Worm (Caenorhabditis elegans): ENCODE measurements around the gene unc-32.

The unc-32 gene

DNA sequence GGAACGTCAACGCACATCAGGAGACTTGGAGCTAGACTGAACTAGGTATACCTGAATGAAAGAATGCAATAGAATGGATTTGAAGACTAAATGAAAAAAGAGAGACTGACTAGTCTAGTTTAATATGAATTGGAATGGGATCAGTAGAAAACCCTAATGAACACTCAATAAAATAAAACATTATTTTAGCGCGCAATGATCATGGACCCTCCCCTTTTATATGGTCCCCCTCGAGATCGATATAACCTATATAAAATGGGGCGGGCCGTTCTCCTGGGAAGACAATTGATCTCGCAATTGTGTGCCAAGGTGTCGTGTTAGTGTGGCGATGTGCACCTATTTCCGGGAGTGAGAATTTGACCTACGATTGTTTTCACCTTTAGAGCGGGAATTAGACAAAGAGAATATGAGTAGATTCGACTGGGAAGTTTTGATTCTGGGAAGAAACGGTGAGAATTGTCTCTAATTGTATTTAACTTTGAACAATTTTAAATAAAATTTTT is 12.5 kb downstream of the unc-32 start, which contains the start of gene cdc-25.3:
TSS of gene cdc-25.3 (minus strand) at position 51 of the 503 bp plus-strand sequence.
- TF ChIP-seq daf-8 (GFP tag; IDR thresholded peaks at IDR 0.05) (no peak), F49E8.2 (tag; optimal IDR thresholded peaks at IDR 0.05; ENCODE audit: borderline replicate concordance) (no peak), snpc-1.2 (GFP tag; IDR thresholded peaks at IDR 0.05) (no peak), tag-97 (GFP tag; IDR thresholded peaks at IDR 0.05) (no peak), ZK337.2 (GFP tag; IDR thresholded peaks at IDR 0.05) (no peak), nhr-11 (tag; optimal IDR thresholded peaks at IDR 0.05) (no peak), ceh-62 (tag; optimal IDR thresholded peaks at IDR 0.05) (no peak), nhr-77 (tag; optimal IDR thresholded peaks at IDR 0.05) (no peak), unc-62 (GFP tag; optimal IDR thresholded peaks at IDR 0.05 in 1 of 2) (no peak), unc-62 (tag; optimal IDR thresholded peaks at IDR 0.05) (no peak), nhr-48 (tag; optimal IDR thresholded peaks at IDR 0.05) (no peak)

DNA sequence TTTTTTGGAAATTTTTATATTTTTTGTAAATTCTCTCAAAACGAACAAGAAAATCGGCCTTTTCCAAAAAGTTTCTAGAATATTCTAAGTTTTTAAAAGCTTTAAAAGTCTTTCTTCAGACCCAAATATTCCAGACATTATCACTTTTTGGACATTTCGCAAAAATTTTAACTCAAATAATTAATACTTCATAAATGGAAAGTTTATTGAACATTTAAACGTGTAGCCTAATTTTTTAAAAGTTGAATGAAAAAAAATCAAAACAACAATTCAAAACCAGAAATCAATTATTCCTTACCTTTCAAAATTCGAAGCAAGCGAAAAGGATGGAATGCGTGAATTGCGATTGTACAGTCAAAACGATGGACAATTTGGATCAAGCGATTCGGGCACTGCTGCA is 14.4 kb downstream of the unc-32 start, which contains the start of gene ZK637.15:
TSS of gene ZK637.15 (plus strand) at position 301 of the 400 bp plus-strand sequence.
- TF ChIP-seq tag-97 (GFP tag; IDR thresholded peaks at IDR 0.05) (no peak), daf-8 (GFP tag; IDR thresholded peaks at IDR 0.05) (no peak), zfp-3 (GFP tag; conservative IDR thresholded peaks at IDR 0.05) (no peak), R02D3.7 (tag; optimal IDR thresholded peaks at IDR 0.05) (no peak), arid-1 (GFP tag; conservative IDR thresholded peaks at IDR 0.05) (no peak), ceh-62 (tag; optimal IDR thresholded peaks at IDR 0.05) (no peak), T20F7.1 (GFP tag; optimal IDR thresholded peaks at IDR 0.05) (no peak), nhr-41 (GFP tag; IDR thresholded peaks at IDR 0.05) (no peak), Y48G9A.11 (GFP tag; IDR thresholded peaks at IDR 0.05) (no peak), mes-2 (tag; optimal IDR thresholded peaks at IDR 0.05; ENCODE audit: poor library complexity, severe bottlenecking) (no peak)

DNA sequence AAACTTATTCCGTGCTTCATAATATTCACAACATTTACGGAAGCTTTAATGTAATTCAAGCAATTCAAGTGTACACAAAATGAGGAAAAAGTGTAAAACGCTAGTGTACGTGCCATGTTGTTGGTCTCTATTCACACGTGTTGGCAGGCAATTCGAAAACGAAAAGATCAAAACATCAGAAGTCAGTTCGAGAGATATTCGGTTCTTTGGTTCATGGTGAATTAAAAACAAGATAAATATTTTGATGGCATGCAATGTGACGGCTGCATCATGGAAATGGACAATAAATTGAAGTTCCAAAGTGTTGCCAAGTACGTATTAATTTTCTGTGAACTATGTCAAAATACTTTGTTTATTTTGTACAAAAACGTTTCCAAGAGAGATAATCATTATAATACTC is 16.6 kb downstream of the unc-32 start:
- TF ChIP-seq nhr-237 (tag; optimal IDR thresholded peaks at IDR 0.05) (no peak), nhr-77 (tag; optimal IDR thresholded peaks at IDR 0.05) (no peak), nhr-11 (tag; optimal IDR thresholded peaks at IDR 0.05) (peak; percentile 1), nhr-10 (tag; optimal IDR thresholded peaks at IDR 0.05) (no peak), T20F7.1 (GFP tag; optimal IDR thresholded peaks at IDR 0.05) (no peak), nhr-25 (tag; optimal IDR thresholded peaks at IDR 0.05; ENCODE audit: borderline replicate concordance, insufficient read depth) (no peak), madf-5 (GFP tag; IDR thresholded peaks at IDR 0.05) (no peak), daf-16 (GFP tag; optimal IDR thresholded peaks at IDR 0.05) (peak in 1 of 2 experiments; percentile 84), daf-16 (tag; optimal IDR thresholded peaks at IDR 0.05) (no peak), F37D6.2 (tag; optimal IDR thresholded peaks at IDR 0.05) (no peak), Y75B8A.6 (GFP tag; IDR thresholded peaks at IDR 0.05) (no peak), daf-19 (GFP tag; conservative IDR thresholded peaks at IDR 0.05) (no peak), lim-7 (GFP tag; IDR thresholded peaks at IDR 0.05) (no peak), aha-1 (tag) (peak; percentile 79), ctbp-1 (GFP tag; IDR thresholded peaks at IDR 0.05) (no peak), dve-1 (tag; optimal IDR thresholded peaks at IDR 0.05; ENCODE audit: insufficient read depth) (no peak), lsy-2 (tag; optimal IDR thresholded peaks at IDR 0.05) (peak in 1 of 2 experiments; percentile 13), zfp-3 (GFP tag; conservative IDR thresholded peaks at IDR 0.05) (0 out of 2 replicates have a peak, but pooled peaks have one; percentile 25), vab-7 (GFP tag; IDR thresholded peaks at IDR 0.05) (no peak), mdl-1 (tag; optimal IDR thresholded peaks at IDR 0.05) (peak in 1 of 2 experiments; percentile 71), unc-62 (GFP tag; optimal IDR thresholded peaks at IDR 0.05 in 1 of 2) (peak in 1 of 2 experiments; percentile 64), unc-62 (tag; optimal IDR thresholded peaks at IDR 0.05) (no peak), zfp-2 (tag; optimal IDR thresholded peaks at IDR 0.05) (no peak), lir-3 (tag; optimal IDR thresholded peaks at IDR 0.05) (no peak), duxl-1 (tag; optimal IDR thresholded peaks at IDR 0.05; ENCODE audit: poor library complexity) (no peak), lin-38 (GFP tag; IDR thresholded peaks at IDR 0.05) (no peak), ceh-28 (tag; optimal IDR thresholded peaks at IDR 0.05) (no peak), set-16 (GFP tag; IDR thresholded peaks at IDR 0.05) (no peak), ces-1 (GFP tag; optimal IDR thresholded peaks at IDR 0.05) (no peak), mdt-29 (GFP tag; IDR thresholded peaks at IDR 0.05) (no peak), mxl-3 (GFP tag; optimal IDR thresholded peaks at IDR 0.05) (peak; percentile 37)

Measured in whole organism, L4 larva.